Fruit fly (Drosophila melanogaster) whole organism, embryonic: ENCODE results near the gene CG3347.

Experiments used
- Atf-2 ChIP-seq: fragments of 200-800 bp; sonication (Bioruptor generic); optimal IDR thresholded peaks from 2 replicates; lab custom pipeline; 2016; ENCODE audit warnings: missing biosample characterization, missing genetic modification characterization
- Blimp-1 ChIP-seq: fragments of 200-800 bp; sonication (Bioruptor generic); optimal IDR thresholded peaks from 3 replicates; lab custom pipeline; 2018; ENCODE audit warnings: missing biosample characterization, missing genetic modification characterization, mild to moderate bottlenecking, moderate library complexity, missing genetic modification reagents
- CG10543 ChIP-seq: fragments of 200-800 bp; sonication (Bioruptor generic); optimal IDR thresholded peaks from 3 replicates; lab custom pipeline; 2017; ENCODE audit warnings: missing biosample characterization, mild to moderate bottlenecking, missing genetic modification characterization, moderate library complexity
- CG11504 ChIP-seq: fragments of 200-800 bp; sonication (Bioruptor generic); optimal IDR thresholded peaks from 3 replicates; lab custom pipeline; 2019; ENCODE audit warnings: missing biosample characterization, mild to moderate bottlenecking, missing genetic modification characterization, moderate library complexity
- CG12104 ChIP-seq: fragments of 200-800 bp; sonication (Bioruptor generic); optimal IDR thresholded peaks from 3 replicates; lab custom pipeline; 2016; ENCODE audit warnings: missing biosample characterization, missing genetic modification characterization
- CG12236 ChIP-seq: fragments of 200-800 bp; sonication (Bioruptor generic); optimal IDR thresholded peaks from 2 replicates; lab custom pipeline; 2016; ENCODE audit warnings: missing biosample characterization, missing genetic modification characterization
- CG12299 ChIP-seq: fragments of 200-800 bp; sonication (Bioruptor generic); optimal IDR thresholded peaks from 2 replicates; lab custom pipeline; 2018; ENCODE audit warnings: missing biosample characterization, mild to moderate bottlenecking, missing genetic modification characterization
- CG12391 ChIP-seq: fragments of 200-800 bp; sonication (Bioruptor generic); optimal IDR thresholded peaks from 3 replicates; lab custom pipeline; 2018; ENCODE audit warnings: missing biosample characterization, mild to moderate bottlenecking, missing genetic modification characterization, moderate library complexity
- CG15514 ChIP-seq: fragments of 200-800 bp; sonication (Bioruptor generic); optimal IDR thresholded peaks from 3 replicates; lab custom pipeline; 2017; ENCODE audit warnings: missing biosample characterization, missing genetic modification characterization, mild to moderate bottlenecking, moderate library complexity, missing genetic modification reagents
- CG1647 ChIP-seq: fragments of 200-800 bp; sonication (Bioruptor generic); optimal IDR thresholded peaks from 3 replicates; lab custom pipeline; 2016; ENCODE audit warnings: missing biosample characterization, missing genetic modification characterization
- CG16813 ChIP-seq: fragments of 200-800 bp; sonication (Bioruptor generic); IDR thresholded peaks from 3 replicates; pipeline ENCODE4 v1.3.6; 2022; ENCODE audit warnings: missing biosample characterization, missing genetic modification characterization; ENCODE audit not compliant: partially characterized antibody
- CG18599 ChIP-seq: fragments of 200-800 bp; sonication (Bioruptor generic); optimal IDR thresholded peaks from 3 replicates; lab custom pipeline; 2017; ENCODE audit warnings: missing biosample characterization, missing genetic modification characterization, mild to moderate bottlenecking, moderate library complexity, missing genetic modification reagents
- CG3407 ChIP-seq: fragments of 200-800 bp; sonication (Bioruptor generic); optimal IDR thresholded peaks from 2 replicates; lab custom pipeline; 2018; ENCODE audit warnings: missing biosample characterization, mild to moderate bottlenecking, missing genetic modification characterization
- CG3995 ChIP-seq: fragments of 200-800 bp; sonication (Bioruptor generic); optimal IDR thresholded peaks from 3 replicates; lab custom pipeline; 2016; ENCODE audit warnings: missing biosample characterization, missing genetic modification characterization
- CG6175 ChIP-seq: fragments of 200-800 bp; sonication (Bioruptor generic); IDR thresholded peaks from 3 replicates; pipeline ENCODE4 v1.3.6; 2022; ENCODE audit warnings: missing biosample characterization, missing genetic modification characterization
- CG6689 ChIP-seq: fragments of 200-800 bp; sonication (Bioruptor generic); IDR thresholded peaks from 2 replicates; pipeline ENCODE4 v1.3.6; 2022; ENCODE audit warnings: missing biosample characterization, missing genetic modification characterization
- CkIIα-i1 ChIP-seq: fragments of 200-800 bp; sonication (Bioruptor generic); IDR thresholded peaks from 2 replicates; pipeline ENCODE4 v1.3.6; 2022; ENCODE audit warnings: missing biosample characterization, missing genetic modification characterization
- CrebB ChIP-seq: fragments of 200-800 bp; sonication (Bioruptor generic); optimal IDR thresholded peaks from 3 replicates; lab custom pipeline; 2018; ENCODE audit warnings: missing biosample characterization, mild to moderate bottlenecking, missing genetic modification characterization
- D19A ChIP-seq: fragments of 200-800 bp; optimal IDR thresholded peaks from 3 replicates; lab custom pipeline; 2019; ENCODE audit warnings: missing biosample characterization, mild to moderate bottlenecking, missing genetic modification characterization, moderate library complexity
- Dfd ChIP-seq, 2 experiments: fragments of >200 bp; optimal IDR thresholded peaks; 2 replicates each; lab custom pipeline; 2017; ENCODE audit warnings: missing biosample characterization in 2 of 2, missing genetic modification characterization in 2 of 2
- Dip2 ChIP-seq: fragments of 200-800 bp; sonication (Bioruptor generic); IDR thresholded peaks from 2 replicates; pipeline ENCODE4 v1.3.6; 2022; ENCODE audit warnings: missing biosample characterization, missing genetic modification characterization
- E2f1 ChIP-seq: fragments of 200-800 bp; sonication (Bioruptor generic); IDR thresholded peaks from 2 replicates; pipeline ENCODE4 v1.3.6; 2022; ENCODE audit warnings: missing biosample characterization, missing genetic modification characterization
- Gug ChIP-seq: fragments of 200-800 bp; sonication (Bioruptor generic); IDR thresholded peaks from 4 replicates; pipeline ENCODE4 v1.3.6; 2022; ENCODE audit warnings: missing biosample characterization, missing genetic modification characterization
- HLH4C ChIP-seq: fragments of 200-800 bp; sonication (Bioruptor generic); IDR thresholded peaks from 3 replicates; pipeline ENCODE4 v1.3.6; 2022; ENCODE audit warnings: missing biosample characterization, missing genetic modification characterization; ENCODE audit not compliant: partially characterized antibody
- HmgZ ChIP-seq: fragments of 200-800 bp; sonication (Bioruptor generic); optimal IDR thresholded peaks from 2 replicates; lab custom pipeline; 2018; ENCODE audit warnings: missing biosample characterization, mild to moderate bottlenecking, missing genetic modification characterization
- Hmr ChIP-seq: fragments of 200-800 bp; sonication (Bioruptor generic); optimal IDR thresholded peaks from 3 replicates; lab custom pipeline; 2017; ENCODE audit warnings: mild to moderate bottlenecking, missing biosample characterization, missing genetic modification reagents, missing genetic modification characterization
- Hr3 ChIP-seq: fragments of 200-800 bp; sonication (Bioruptor generic); optimal IDR thresholded peaks from 3 replicates; lab custom pipeline; 2016; ENCODE audit warnings: missing biosample characterization, missing genetic modification characterization
- Med ChIP-seq: fragments of 200-800 bp; sonication (Bioruptor generic); peaks from one replicate; lab custom pipeline; 2016; ENCODE audit warnings: missing biosample characterization, missing genetic modification characterization, mild to moderate bottlenecking, inconsistent platforms, moderate library complexity
- Sox102F ChIP-seq: fragments of 200-800 bp; sonication (Bioruptor generic); optimal IDR thresholded peaks from 2 replicates; lab custom pipeline; 2018; ENCODE audit warnings: missing biosample characterization, mild to moderate bottlenecking, missing genetic modification characterization, moderate library complexity
- Sry-β ChIP-seq: fragments of 200-800 bp; sonication (Bioruptor generic); optimal IDR thresholded peaks from 2 replicates; lab custom pipeline; 2018; ENCODE audit warnings: missing biosample characterization, mild to moderate bottlenecking, missing genetic modification characterization, moderate library complexity
- Tbp ChIP-seq: fragments of >200 bp; optimal IDR thresholded peaks from 2 replicates; lab custom pipeline; 2018; ENCODE audit warnings: missing biosample characterization, missing genetic modification characterization
- Vsx1 ChIP-seq: fragments of 200-800 bp; sonication (Bioruptor generic); optimal IDR thresholded peaks from 2 replicates; lab custom pipeline; 2017; ENCODE audit warnings: missing biosample characterization, mild to moderate bottlenecking, missing genetic modification characterization, missing genetic modification reagents
- ap ChIP-seq: fragments of 200-800 bp; sonication (Bioruptor generic); IDR thresholded peaks from 2 replicates; pipeline ENCODE4 v1.3.6; 2022; ENCODE audit warnings: missing biosample characterization, missing genetic modification characterization
- az2 ChIP-seq: fragments of 200-800 bp; sonication (Bioruptor generic); optimal IDR thresholded peaks from 3 replicates; lab custom pipeline; 2016; ENCODE audit warnings: missing biosample characterization, missing genetic modification characterization
- chinmo ChIP-seq: fragments of 200-800 bp; sonication (Bioruptor generic); IDR thresholded peaks from 4 replicates; pipeline ENCODE4 v1.3.6; 2022; ENCODE audit warnings: missing biosample characterization, missing genetic modification characterization; ENCODE audit not compliant: partially characterized antibody
- croc ChIP-seq: fragments of 200-800 bp; sonication (Bioruptor generic); conservative IDR thresholded peaks from 3 replicates; pipeline ENCODE4 v1.3.6; 2022; ENCODE audit warnings: missing biosample characterization, missing genetic modification characterization
- eve ChIP-seq, 2 experiments: fragments of >200 bp; optimal IDR thresholded peaks; 2 replicates each; lab custom pipeline; 2017; ENCODE audit warnings: missing biosample characterization in 2 of 2, missing genetic modification characterization in 2 of 2
- gem ChIP-seq: fragments of 200-800 bp; sonication (Bioruptor generic); optimal IDR thresholded peaks from 2 replicates; lab custom pipeline; 2019; ENCODE audit warnings: missing biosample characterization, mild to moderate bottlenecking, missing genetic modification characterization, moderate library complexity
- hbn ChIP-seq: fragments of 200-800 bp; sonication (Bioruptor generic); IDR thresholded peaks from 2 replicates; pipeline ENCODE4 v1.3.6; 2022; ENCODE audit warnings: missing biosample characterization, missing genetic modification characterization; ENCODE audit not compliant: partially characterized antibody
- jigr1 ChIP-seq: fragments of 200-800 bp; sonication (Bioruptor generic); IDR thresholded peaks from 3 replicates; pipeline ENCODE4 v1.3.6; 2022; ENCODE audit warnings: missing biosample characterization, missing genetic modification characterization
- ken ChIP-seq: fragments of 200-800 bp; sonication (Bioruptor generic); IDR thresholded peaks from 3 replicates; pipeline ENCODE4 v1.3.6; 2022; ENCODE audit warnings: missing biosample characterization, missing genetic modification characterization
- odd ChIP-seq: fragments of 200-800 bp; sonication (Bioruptor generic); optimal IDR thresholded peaks from 2 replicates; lab custom pipeline; 2017; ENCODE audit warnings: missing biosample characterization, mild to moderate bottlenecking, missing genetic modification characterization
- psq ChIP-seq: fragments of 200-800 bp; sonication (Bioruptor generic); optimal IDR thresholded peaks from 2 replicates; lab custom pipeline; 2017; ENCODE audit warnings: missing biosample characterization, missing genetic modification characterization
- pum ChIP-seq: fragments of 200-800 bp; sonication (Bioruptor generic); optimal IDR thresholded peaks from 2 replicates; lab custom pipeline; 2016; ENCODE audit warnings: missing biosample characterization, missing genetic modification characterization
- rib ChIP-seq: fragments of 200-800 bp; sonication (Bioruptor generic); IDR thresholded peaks from 2 replicates; pipeline ENCODE4 v1.3.6; 2022; ENCODE audit warnings: missing biosample characterization, missing genetic modification characterization
- scrt ChIP-seq: fragments of 200-800 bp; sonication (Bioruptor generic); optimal IDR thresholded peaks from 2 replicates; lab custom pipeline; 2018; ENCODE audit warnings: missing biosample characterization, mild to moderate bottlenecking, missing genetic modification characterization, moderate library complexity
- sisA ChIP-seq: fragments of 200-800 bp; sonication (Bioruptor generic); IDR thresholded peaks from 2 replicates; pipeline ENCODE4 v1.3.6; 2022; ENCODE audit warnings: missing biosample characterization, missing genetic modification characterization
- tio ChIP-seq: fragments of 200-800 bp; sonication (Bioruptor generic); optimal IDR thresholded peaks from 2 replicates; lab custom pipeline; 2017; ENCODE audit warnings: missing biosample characterization, missing genetic modification characterization, inconsistent platforms
- ttk ChIP-seq: fragments of 200-800 bp; sonication (Bioruptor generic); IDR thresholded peaks from 2 replicates; pipeline ENCODE4 v2.1.2; 2022; ENCODE audit warnings: missing biosample characterization, missing genetic modification characterization

CG3347 gene

dm6 chr2L:3302958-3303842 lies 34.0 kb downstream of the CG3347 start, which contains the start of gene CG9663 (continued):
- peak; percentile 59 for TF ChIP-seq CG18599 (GFP tag; lab: Kevin White, UChicago)
- no peak for TF ChIP-seq CG11504 (tag; lab: Kevin White, UChicago)
- peak; percentile 33; the same call in 1 of the 2 replicates for TF ChIP-seq E2f1
- TF ChIP-seq CG12299 (tag; lab: Kevin White, UChicago): no peak
- TF ChIP-seq Hmr (GFP tag; lab: Kevin White, UChicago): no peak
- TF ChIP-seq croc: no peak
- TF ChIP-seq CG3407 (GFP tag; lab: Kevin White, UChicago): no peak
- TF ChIP-seq Tbp (GFP tag; lab: Kevin White, UChicago): no peak
- TF ChIP-seq psq (GFP tag; lab: Kevin White, UChicago): no peak
- TF ChIP-seq CG6175 (GFP tag; lab: Robert Waterston, UW): no peak
- TF ChIP-seq ttk (GFP tag; lab: Robert Waterston, UW): peak; percentile 55
- no peak for TF ChIP-seq az2 (GFP tag; lab: Kevin White, UChicago)
- TF ChIP-seq HmgZ (tag; lab: Kevin White, UChicago): peak; percentile 46
- no peak for TF ChIP-seq Dfd (GFP tag; optimal IDR thresholded peaks at IDR 0.05; lab: Kevin White, UChicago)
- no peak for TF ChIP-seq CG12104 (GFP tag; lab: Kevin White, UChicago)
- TF ChIP-seq ken (GFP tag; lab: Robert Waterston, UW): no peak
- TF ChIP-seq pum (GFP tag; lab: Kevin White, UChicago): no peak
- peak; percentile 37 for TF ChIP-seq scrt (GFP tag; lab: Kevin White, UChicago)
- no peak for TF ChIP-seq tio (GFP tag; lab: Kevin White, UChicago)
- no peak for TF ChIP-seq CG6689 (GFP tag; lab: Robert Waterston, UW)
- TF ChIP-seq hbn (GFP tag; lab: Robert Waterston, UW): no peak
- peak in 1 of 2 experiments; percentile 27 for TF ChIP-seq eve (GFP tag; optimal IDR thresholded peaks at IDR 0.05; lab: Kevin White, UChicago)
- TF ChIP-seq CG12391 (tag; lab: Kevin White, UChicago): peak; percentile 27
- TF ChIP-seq HLH4C: peak; percentile 39; the same call in 1 of the 3 replicates
- no peak for TF ChIP-seq sisA (GFP tag; lab: Robert Waterston, UW)
- peak; percentile 35 for TF ChIP-seq CG15514 (GFP tag; lab: Kevin White, UChicago)
- TF ChIP-seq Vsx1: no peak
- no peak for TF ChIP-seq Atf-2 (GFP tag; lab: Kevin White, UChicago)
- peak; percentile 31; the same call in 1 of the 4 replicates for TF ChIP-seq Gug (GFP tag; lab: Robert Waterston, UW)
- TF ChIP-seq jigr1 (GFP tag; lab: Robert Waterston, UW): no peak
- TF ChIP-seq CG12236 (GFP tag; lab: Kevin White, UChicago): no peak
- TF ChIP-seq CG10543: peak; percentile 73
- TF ChIP-seq CrebB: no peak
- TF ChIP-seq Med (GFP tag; lab: Kevin White, UChicago): peak; percentile 74
- peak; percentile 10 for TF ChIP-seq D19A
- peak; percentile 46; the same call in 1 of the 2 replicates for TF ChIP-seq rib (GFP tag; lab: Robert Waterston, UW)
- TF ChIP-seq Dip2 (GFP tag; lab: Robert Waterston, UW): no peak
- peak; percentile 5 for TF ChIP-seq gem
- peak; percentile 41; the same call in 1 of the 3 replicates for TF ChIP-seq CG16813 (GFP tag; lab: Robert Waterston, UW)
- no peak for TF ChIP-seq CkIIα-i1 (GFP tag; lab: Robert Waterston, UW)
- TF ChIP-seq chinmo (GFP tag; lab: Robert Waterston, UW): peak; percentile 65; the same call in 2 of the 4 replicates
- TF ChIP-seq odd (GFP tag; lab: Kevin White, UChicago): no peak
- no peak for TF ChIP-seq Sry-β (GFP tag; lab: Kevin White, UChicago)
- TF ChIP-seq CG3995 (GFP tag; lab: Kevin White, UChicago): no peak
- peak; percentile 5 for TF ChIP-seq Blimp-1 (GFP tag; lab: Kevin White, UChicago)
- TF ChIP-seq Hr3: no peak
- TF ChIP-seq Sox102F (GFP tag; lab: Kevin White, UChicago): no peak
- no peak for TF ChIP-seq CG1647
- TF ChIP-seq ap (GFP tag; lab: Robert Waterston, UW): no peak
